Worm (Caenorhabditis elegans) whole organism, early embryonic: ENCODE measurements around the gene F26F12.5.

Experiments used
- ama-1 ChIP-seq: fragments of 150-350 bp; optimal IDR thresholded peaks from 2 replicates; lab custom pipeline; 2014
- ets-7 ChIP-seq: sonication (generic microtip); optimal IDR thresholded peaks from 2 replicates; lab custom pipeline; 2016; ENCODE audit warnings: missing genotype, missing genetic modification characterization, missing compliant biosample characterization
- flt-1 ChIP-seq: fragments of 200-800 bp; sonication (Bioruptor generic); IDR thresholded peaks from 2 replicates; pipeline ENCODE4 v1.3.6; 2022; ENCODE audit warnings: missing genetic modification characterization, missing compliant biosample characterization
- sea-1 ChIP-seq: fragments of 200-800 bp; sonication (Bioruptor generic); conservative IDR thresholded peaks from 2 replicates; pipeline ENCODE4 v1.3.6; 2022; ENCODE audit warnings: missing genetic modification characterization, missing compliant biosample characterization
- tbx-11 ChIP-seq: fragments of 200-800 bp; sonication (Bioruptor generic); IDR thresholded peaks from 2 replicates; pipeline ENCODE4 v1.3.6; 2022; ENCODE audit warnings: missing genetic modification characterization, missing compliant biosample characterization

DNA sequence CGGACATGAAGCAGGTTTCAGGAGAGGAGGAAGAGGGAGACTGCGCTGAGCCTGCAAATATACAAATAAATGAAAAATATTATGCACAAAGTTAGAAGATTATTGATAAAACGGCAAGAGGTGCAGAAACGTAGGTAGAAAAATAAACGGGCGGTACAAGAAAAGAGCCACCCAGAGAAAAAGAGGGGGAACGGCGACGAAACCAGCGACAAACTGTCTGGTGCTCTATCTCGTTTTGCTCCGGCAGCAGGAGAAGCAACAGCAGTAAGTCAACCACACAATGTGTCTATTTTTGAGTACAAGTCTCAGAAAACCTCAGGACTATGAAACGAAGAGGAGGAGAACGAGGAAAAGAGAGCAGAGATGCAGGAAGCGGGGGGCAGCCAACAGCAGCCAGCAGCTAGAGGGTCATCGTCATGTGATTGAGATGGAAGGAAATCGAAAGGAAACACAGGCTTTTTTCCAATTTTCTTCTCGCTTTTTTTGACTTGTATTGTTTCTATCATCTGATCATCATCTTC is 19.3 kb downstream of the F26F12.5 start, which contains the start of gene F26F12.3:
- TF ChIP-seq sea-1 (GFP tag; lab: Robert Waterston, UW) (no peak), flt-1 (GFP tag; lab: Robert Waterston, UW) (no peak), tbx-11 (GFP tag; lab: Robert Waterston, UW) (no peak), ama-1 (lab: Kevin White, UChicago) (no peak), ets-7 (tag; lab: Kevin White, UChicago) (no peak)
